Fruit fly (Drosophila melanogaster): ENCODE results near the gene ClC-a.

The ClC-a gene

dm6 chr3R:11847379-11847778, 34.4 kb upstream of the ClC-a start:
- TF ChIP-seq Hr78 (GFP tag; optimal IDR thresholded peaks at IDR 0.05), result no peak
- no peak for TF ChIP-seq Dfd (GFP tag; optimal IDR thresholded peaks at IDR 0.05)
- TF ChIP-seq Dif (GFP tag; optimal IDR thresholded peaks at IDR 0.05; ENCODE audit: partially characterized antibody), result no peak
- TF ChIP-seq dmrt93B (GFP tag; optimal IDR thresholded peaks at IDR 0.05), result no peak
- no peak for TF ChIP-seq sv (GFP tag; optimal IDR thresholded peaks at IDR 0.05)
- no peak for TF ChIP-seq br (GFP tag; optimal IDR thresholded peaks at IDR 0.05)
- TF ChIP-seq CG32264 (GFP tag; optimal IDR thresholded peaks at IDR 0.05), result no peak
- TF ChIP-seq GATAd (GFP tag; optimal IDR thresholded peaks at IDR 0.05), result no peak
- no peak for TF ChIP-seq woc (GFP tag; optimal IDR thresholded peaks at IDR 0.05)
- no peak for TF ChIP-seq rgr (GFP tag; optimal IDR thresholded peaks at IDR 0.05)
- TF ChIP-seq Myc (optimal IDR thresholded peaks at IDR 0.05), result no peak
- no peak for TF ChIP-seq foxo (GFP tag; optimal IDR thresholded peaks at IDR 0.05)
- no peak for TF ChIP-seq brk (GFP tag; optimal IDR thresholded peaks at IDR 0.05)
- no peak for TF ChIP-seq lola (GFP tag; optimal IDR thresholded peaks at IDR 0.05)
- TF ChIP-seq Hnf4 (GFP tag; optimal IDR thresholded peaks at IDR 0.05), result no peak
- TF ChIP-seq Sp1 (GFP tag; optimal IDR thresholded peaks at IDR 0.05), result no peak
- TF ChIP-seq Jra (GFP tag; optimal IDR thresholded peaks at IDR 0.05), result no peak
- TF ChIP-seq dsf (GFP tag; optimal IDR thresholded peaks at IDR 0.05; ENCODE audit: borderline replicate concordance), result no peak

dm6 chr3R:11833406-11833805, 20.4 kb upstream of the ClC-a start:
- TF ChIP-seq brk (GFP tag; optimal IDR thresholded peaks at IDR 0.05) (no peak), dmrt93B (GFP tag; optimal IDR thresholded peaks at IDR 0.05) (no peak), GATAd (GFP tag; optimal IDR thresholded peaks at IDR 0.05) (no peak), woc (GFP tag; optimal IDR thresholded peaks at IDR 0.05) (no peak), Dif (GFP tag; optimal IDR thresholded peaks at IDR 0.05; ENCODE audit: partially characterized antibody) (no peak), Myc (optimal IDR thresholded peaks at IDR 0.05) (no peak)

- TF ChIP-seq dsf (GFP tag; optimal IDR thresholded peaks at IDR 0.05; ENCODE audit: borderline replicate concordance), result no peak
- TF ChIP-seq tai (GFP tag; optimal IDR thresholded peaks at IDR 0.05), result no peak
- no peak for TF ChIP-seq Jra (GFP tag; optimal IDR thresholded peaks at IDR 0.05)
- TF ChIP-seq foxo (GFP tag; optimal IDR thresholded peaks at IDR 0.05), result no peak
- no peak for TF ChIP-seq Sp1 (GFP tag; optimal IDR thresholded peaks at IDR 0.05)
- TF ChIP-seq sv (GFP tag; optimal IDR thresholded peaks at IDR 0.05), result no peak
- no peak for TF ChIP-seq fru (GFP tag; optimal IDR thresholded peaks at IDR 0.05)
- TF ChIP-seq Hr78 (GFP tag; optimal IDR thresholded peaks at IDR 0.05), result no peak
- TF ChIP-seq Rel (GFP tag; optimal IDR thresholded peaks at IDR 0.05), result no peak
- no peak for TF ChIP-seq Rel (tag; optimal IDR thresholded peaks at IDR 0.05)
These were observed 18.0 kb upstream of the ClC-a start for dm6 chr3R:11830757-11831586.

- TF ChIP-seq GATAd (GFP tag; optimal IDR thresholded peaks at IDR 0.05), result no peak
- TF ChIP-seq psq (GFP tag; optimal IDR thresholded peaks at IDR 0.05), result no peak
- no peak for TF ChIP-seq Hnf4 (GFP tag; optimal IDR thresholded peaks at IDR 0.05)
- TF ChIP-seq sage (GFP tag; optimal IDR thresholded peaks at IDR 0.05), result no peak
- TF ChIP-seq brk (GFP tag; optimal IDR thresholded peaks at IDR 0.05), result no peak
- no peak for TF ChIP-seq Dif (GFP tag; optimal IDR thresholded peaks at IDR 0.05; ENCODE audit: partially characterized antibody)
- no peak for TF ChIP-seq rgr (GFP tag; optimal IDR thresholded peaks at IDR 0.05)
- no peak for TF ChIP-seq jim (GFP tag; optimal IDR thresholded peaks at IDR 0.05)
- no peak for TF ChIP-seq Sp1 (GFP tag; optimal IDR thresholded peaks at IDR 0.05)
- TF ChIP-seq CrebA (GFP tag; optimal IDR thresholded peaks at IDR 0.05; ENCODE audit: borderline replicate concordance), result no peak
- TF ChIP-seq Vsx2 (GFP tag; optimal IDR thresholded peaks at IDR 0.05; ENCODE audit: partially characterized antibody), result no peak
- TF ChIP-seq Dfd (GFP tag; optimal IDR thresholded peaks at IDR 0.05), result no peak
- TF ChIP-seq dl (GFP tag; optimal IDR thresholded peaks at IDR 0.05; ENCODE audit: insufficient read depth in 1 of 2, partially characterized antibody in 2 of 2), result no peak
- no peak for TF ChIP-seq CG9705 (GFP tag; optimal IDR thresholded peaks at IDR 0.05)
- no peak for TF ChIP-seq Rel (GFP tag; optimal IDR thresholded peaks at IDR 0.05)
- no peak for TF ChIP-seq Rel (tag; optimal IDR thresholded peaks at IDR 0.05)
These were observed 9.3 kb upstream of the ClC-a start, which contains the start of gene Kyat for dm6 chr3R:11822266-11822665. TSS of gene Kyat (minus strand) at chr3R:11822493.

dm6 chr3R:11821800-11822199, 8.8 kb upstream of the ClC-a start:
- TF ChIP-seq lola (GFP tag; optimal IDR thresholded peaks at IDR 0.05), result no peak
- TF ChIP-seq usp (GFP tag; optimal IDR thresholded peaks at IDR 0.05), result no peak

Measured in whole organism, wandering third instar larva.